Worm (Caenorhabditis elegans) whole organism, L4 larva: ENCODE measurements around the gene pcrg-1.

Experiments
- R02D3.7 ChIP-seq: fragments of 150-350 bp; sonication (generic microtip); optimal IDR thresholded peaks from 3 replicates; lab custom pipeline; 2014; ENCODE audit warnings: missing biosample characterization, missing genetic modification characterization
- arid-1 ChIP-seq: fragments of 200-800 bp; sonication (Bioruptor generic); conservative IDR thresholded peaks from 2 replicates; pipeline ENCODE4 v1.3.6; 2022; ENCODE audit warnings: missing genetic modification reagents, missing genetic modification characterization, missing compliant biosample characterization
- fkh-10 ChIP-seq: fragments of 150-350 bp; optimal IDR thresholded peaks from 2 replicates; lab custom pipeline; 2014; ENCODE audit warnings: missing biosample characterization, missing genetic modification reagents, missing genetic modification characterization
- lir-3 ChIP-seq: sonication (generic microtip); optimal IDR thresholded peaks from 2 replicates; lab custom pipeline; 2016; ENCODE audit warnings: mild to moderate bottlenecking, missing genetic modification characterization, missing compliant biosample characterization
- mep-1 ChIP-seq: fragments of 150-350 bp; sonication (generic microtip); optimal IDR thresholded peaks from 3 replicates; lab custom pipeline; 2014; ENCODE audit warnings: missing biosample characterization, missing genetic modification characterization
- zag-1 ChIP-seq: fragments of 150-350 bp; optimal IDR thresholded peaks from 2 replicates; lab custom pipeline; 2014; ENCODE audit warnings: missing biosample characterization, missing genetic modification characterization
- zfp-3 ChIP-seq: fragments of 200-800 bp; sonication (Bioruptor generic); conservative IDR thresholded peaks from 2 replicates; pipeline ENCODE4 v1.3.6; 2022; ENCODE audit warnings: missing genetic modification reagents, missing genetic modification characterization, missing compliant biosample characterization
- ztf-11 ChIP-seq: fragments of 150-350 bp; optimal IDR thresholded peaks from 2 replicates; lab custom pipeline; 2014; ENCODE audit warnings: missing biosample characterization, missing genetic modification characterization

- no peak for TF ChIP-seq mep-1 (tag; lab: Kevin White, UChicago)
- TF ChIP-seq lir-3 (tag; lab: Kevin White, UChicago) = no peak
- no peak for TF ChIP-seq fkh-10 (GFP tag; lab: Kevin White, UChicago)
- TF ChIP-seq ztf-11 (tag; lab: Kevin White, UChicago) = no peak
- no peak for TF ChIP-seq R02D3.7
- no peak for TF ChIP-seq arid-1 (GFP tag; lab: Robert Waterston, UW)
- no peak for TF ChIP-seq zfp-3 (GFP tag; lab: Robert Waterston, UW)
- no peak for TF ChIP-seq zag-1 (tag; lab: Kevin White, UChicago)
Measured at ce11 chrII:7236937-7237336, 36.6 kb downstream of the pcrg-1 start.
